Worm (Caenorhabditis elegans) whole organism, late embryonic: Measurements from ENCODE around the gene sre-7.
"Not testable (repeated sequence)": the region's sequence is repeated elsewhere in the genome, so short reads cannot be mapped to it uniquely, and the experiment has no call there.

Experiments used
- C38D4.7 ChIP-seq: fragments of 200-800 bp; sonication (Bioruptor generic); optimal IDR thresholded peaks from 2 replicates; lab custom pipeline; 2018; ENCODE audit warnings: mild to moderate bottlenecking, missing genetic modification characterization, moderate library complexity, missing compliant biosample characterization
- F13H6.1 ChIP-seq: sonication (generic microtip); optimal IDR thresholded peaks from 2 replicates; lab custom pipeline; 2016; ENCODE audit warnings: missing genetic modification characterization, missing compliant biosample characterization
- ahr-1 ChIP-seq: sonication (generic microtip); optimal IDR thresholded peaks from 2 replicates; lab custom pipeline; 2016; ENCODE audit warnings: missing genetic modification characterization, missing compliant biosample characterization
- ceh-14 ChIP-seq: sonication (generic microtip); optimal IDR thresholded peaks from 2 replicates; lab custom pipeline; 2016; ENCODE audit warnings: missing genotype, missing genetic modification characterization, missing compliant biosample characterization
- ceh-18 ChIP-seq: sonication (generic microtip); optimal IDR thresholded peaks from 2 replicates; lab custom pipeline; 2016; ENCODE audit warnings: missing genetic modification characterization, missing compliant biosample characterization
- ceh-2 ChIP-seq: sonication (generic microtip); optimal IDR thresholded peaks from 2 replicates; lab custom pipeline; 2016; ENCODE audit warnings: missing genotype, missing genetic modification characterization, missing compliant biosample characterization
- ceh-22 ChIP-seq: sonication (generic microtip); optimal IDR thresholded peaks from 2 replicates; lab custom pipeline; 2017; ENCODE audit warnings: missing biosample characterization, missing genetic modification characterization
- ceh-24 ChIP-seq: sonication (generic microtip); optimal IDR thresholded peaks from 2 replicates; lab custom pipeline; 2016; ENCODE audit warnings: mild to moderate bottlenecking, missing genetic modification characterization, missing compliant biosample characterization
- ceh-31 ChIP-seq: sonication (generic microtip); optimal IDR thresholded peaks from 2 replicates; lab custom pipeline; 2016; ENCODE audit warnings: missing genetic modification characterization, missing compliant biosample characterization
- ceh-48 ChIP-seq: sonication (generic microtip); optimal IDR thresholded peaks from 2 replicates; lab custom pipeline; 2016; ENCODE audit warnings: missing genetic modification characterization, inconsistent platforms, missing compliant biosample characterization
- ceh-9 ChIP-seq: sonication (generic microtip); optimal IDR thresholded peaks from 2 replicates; lab custom pipeline; 2016; ENCODE audit warnings: mild to moderate bottlenecking, missing genetic modification characterization, inconsistent platforms, missing compliant biosample characterization
- dmd-4 ChIP-seq: sonication (generic microtip); optimal IDR thresholded peaks from 2 replicates; lab custom pipeline; 2016; ENCODE audit warnings: borderline replicate concordance, missing genetic modification characterization, missing compliant biosample characterization
- dve-1 ChIP-seq: sonication (generic microtip); optimal IDR thresholded peaks from 2 replicates; lab custom pipeline; 2017; ENCODE audit warnings: antibody characterized with exemption, mild to moderate bottlenecking, missing genetic modification characterization, missing compliant biosample characterization
- elt-2 ChIP-seq: sonication (generic microtip); optimal IDR thresholded peaks from 2 replicates; lab custom pipeline; 2016; ENCODE audit warnings: missing genetic modification reagents, missing genetic modification characterization, missing compliant biosample characterization
- elt-4 ChIP-seq: sonication (generic microtip); optimal IDR thresholded peaks from 2 replicates; lab custom pipeline; 2016; ENCODE audit warnings: missing genetic modification characterization, missing compliant biosample characterization
- ets-4 ChIP-seq: sonication (generic microtip); optimal IDR thresholded peaks from 2 replicates; lab custom pipeline; 2016; ENCODE audit warnings: missing genetic modification characterization, missing compliant biosample characterization
- fax-1 ChIP-seq: sonication (generic microtip); optimal IDR thresholded peaks from 2 replicates; lab custom pipeline; 2016; ENCODE audit warnings: missing genotype, missing genetic modification characterization, missing compliant biosample characterization
- fkh-10 ChIP-seq: fragments of 150-350 bp; optimal IDR thresholded peaks from 2 replicates; lab custom pipeline; 2014; ENCODE audit warnings: missing biosample characterization, missing genetic modification reagents, missing genetic modification characterization
- fkh-6 ChIP-seq: sonication (generic microtip); optimal IDR thresholded peaks from 2 replicates; lab custom pipeline; 2016; ENCODE audit warnings: missing genetic modification characterization, missing compliant biosample characterization
- hlh-13 ChIP-seq: fragments of 200-800 bp; sonication (Bioruptor generic); optimal IDR thresholded peaks from 2 replicates; lab custom pipeline; 2018; ENCODE audit warnings: mild to moderate bottlenecking, missing genetic modification characterization, missing compliant biosample characterization
- hlh-30 ChIP-seq: sonication (generic microtip); optimal IDR thresholded peaks from 2 replicates; lab custom pipeline; 2017; ENCODE audit warnings: antibody characterized with exemption, missing genetic modification characterization, missing compliant biosample characterization; ENCODE audit not compliant: insufficient read depth
- hlh-8 ChIP-seq: sonication (generic microtip); optimal IDR thresholded peaks from 2 replicates; lab custom pipeline; 2016; ENCODE audit warnings: missing genotype, missing genetic modification characterization, missing compliant biosample characterization
- lim-6 ChIP-seq: sonication (generic microtip); optimal IDR thresholded peaks from 2 replicates; lab custom pipeline; 2016; ENCODE audit warnings: missing genetic modification characterization, missing compliant biosample characterization
- lin-11 ChIP-seq: fragments of 200-800 bp; sonication (Bioruptor generic); optimal IDR thresholded peaks from 2 replicates; lab custom pipeline; 2018; ENCODE audit warnings: mild to moderate bottlenecking, missing genetic modification characterization, missing compliant biosample characterization
- madf-2 ChIP-seq: sonication (generic microtip); optimal IDR thresholded peaks from 2 replicates; lab custom pipeline; 2017; ENCODE audit warnings: missing genetic modification characterization, missing compliant biosample characterization
- mec-3 ChIP-seq: sonication (generic microtip); optimal IDR thresholded peaks from 2 replicates; lab custom pipeline; 2016; ENCODE audit warnings: borderline replicate concordance, missing genetic modification characterization, missing compliant biosample characterization
- odd-2 ChIP-seq: sonication (generic microtip); optimal IDR thresholded peaks from 2 replicates; lab custom pipeline; 2017; ENCODE audit warnings: antibody characterized with exemption, mild to moderate bottlenecking, missing genetic modification characterization, missing compliant biosample characterization
- pat-9 ChIP-seq: fragments of 200-800 bp; sonication (Bioruptor generic); optimal IDR thresholded peaks from 2 replicates; lab custom pipeline; 2018; ENCODE audit warnings: mild to moderate bottlenecking, missing genetic modification characterization, moderate library complexity, missing compliant biosample characterization
- ref-2 ChIP-seq: sonication (generic microtip); optimal IDR thresholded peaks from 2 replicates; lab custom pipeline; 2016; ENCODE audit warnings: missing genetic modification characterization, missing compliant biosample characterization
- sox-2 ChIP-seq: fragments of 200-800 bp; sonication (Bioruptor generic); IDR thresholded peaks from 2 replicates; pipeline ENCODE4 v1.3.6; 2022; ENCODE audit warnings: missing genetic modification reagents, missing genetic modification characterization, missing compliant biosample characterization
- syd-9 ChIP-seq: sonication (generic microtip); optimal IDR thresholded peaks from 2 replicates; lab custom pipeline; 2016; ENCODE audit warnings: mild to moderate bottlenecking, missing genetic modification characterization, moderate library complexity, missing compliant biosample characterization
- tbx-7 ChIP-seq: sonication (generic microtip); optimal IDR thresholded peaks from 2 replicates; lab custom pipeline; 2016; ENCODE audit warnings: missing genotype, missing genetic modification characterization, missing compliant biosample characterization
- unc-42 ChIP-seq: sonication (generic microtip); optimal IDR thresholded peaks from 2 replicates; lab custom pipeline; 2016; ENCODE audit warnings: missing genotype, missing genetic modification characterization, missing compliant biosample characterization
- unc-86 ChIP-seq: sonication (generic microtip); optimal IDR thresholded peaks from 2 replicates; lab custom pipeline; 2016; ENCODE audit warnings: missing genetic modification characterization, missing compliant biosample characterization
- zip-5 ChIP-seq: sonication (generic microtip); optimal IDR thresholded peaks from 2 replicates; lab custom pipeline; 2016; ENCODE audit warnings: missing genetic modification characterization, missing compliant biosample characterization

sre-7 gene

ce11 chrV:14267326-14267942 is 23.4 kb downstream of the sre-7 start:
- TF ChIP-seq fkh-10 (GFP tag; lab: Kevin White, UChicago), result no peak
- TF ChIP-seq hlh-8 (tag; lab: Kevin White, UChicago), result no peak
- no peak for TF ChIP-seq ceh-2 (tag; lab: Kevin White, UChicago)

- TF ChIP-seq fax-1 (tag; lab: Kevin White, UChicago), result no peak
- TF ChIP-seq fkh-6 (tag; lab: Kevin White, UChicago), result no peak
- TF ChIP-seq elt-2, result no peak
- no peak for TF ChIP-seq unc-86 (tag; lab: Kevin White, UChicago)
- TF ChIP-seq lin-11 (tag; lab: Kevin White, UChicago), result no peak
- TF ChIP-seq ceh-18 (tag; lab: Kevin White, UChicago), result no peak
- TF ChIP-seq tbx-7 (tag; lab: Kevin White, UChicago), result no peak
- no peak for TF ChIP-seq unc-42 (tag; lab: Kevin White, UChicago)
Measured at ce11 chrV:14268616-14269015, 24.6 kb downstream of the sre-7 start, which contains the start of gene F40G12.4. F40G12.4 (minus strand) TSS chrV:14268716.

- TF ChIP-seq mec-3 (tag; lab: Kevin White, UChicago), result no peak
Measured at ce11 chrV:14270729-14271128, 26.7 kb downstream of the sre-7 start, which contains the start of gene F40G12.5. F40G12.5 (minus strand) TSS chrV:14270829.

- TF ChIP-seq tbx-7 (tag; lab: Kevin White, UChicago) (no peak), odd-2 (tag; lab: Kevin White, UChicago) (no peak), ceh-9 (tag; lab: Kevin White, UChicago) (no peak), fkh-10 (GFP tag; lab: Kevin White, UChicago) (no peak), lim-6 (no peak), hlh-13 (GFP tag; lab: Kevin White, UChicago) (no peak), ceh-22 (tag; lab: Kevin White, UChicago) (no peak), sox-2 (GFP tag; lab: Robert Waterston, UW) (no peak), elt-2 (no peak), hlh-30 (tag; lab: Kevin White, UChicago) (no peak), ceh-31 (tag; lab: Kevin White, UChicago) (no peak), ahr-1 (tag; lab: Kevin White, UChicago) (no peak), pat-9 (tag; lab: Kevin White, UChicago) (no peak), elt-4 (tag; lab: Kevin White, UChicago) (no peak), ceh-2 (tag; lab: Kevin White, UChicago) (no peak), ref-2 (tag; lab: Kevin White, UChicago) (no peak), fax-1 (tag; lab: Kevin White, UChicago) (no peak), ceh-14 (no peak)
Measured at ce11 chrV:14273019-14273418, 29.0 kb downstream of the sre-7 start, which contains the start of gene F40G12.6. F40G12.6 (minus strand) TSS chrV:14273119.

- not testable (repeated sequence) for TF ChIP-seq ets-4 (tag; lab: Kevin White, UChicago); madf-2; dmd-4 (tag; lab: Kevin White, UChicago)
Measured at ce11 chrV:14274268-14274667, 30.3 kb downstream of the sre-7 start, which contains the start of gene F40G12.7. F40G12.7 (plus strand) TSS chrV:14274568.

ce11 chrV:14279777-14280176 is 35.8 kb downstream of the sre-7 start, which contains the start of gene srt-33:
srt-33 (minus strand) TSS chrV:14279877.
- TF ChIP-seq F13H6.1 (tag; lab: Kevin White, UChicago), result no peak
- no peak for TF ChIP-seq syd-9 (tag; lab: Kevin White, UChicago)
- TF ChIP-seq ceh-48, result no peak
- TF ChIP-seq ceh-24 (tag; lab: Kevin White, UChicago), result no peak
- TF ChIP-seq zip-5 (tag; lab: Kevin White, UChicago), result no peak
- no peak for TF ChIP-seq lim-6
- TF ChIP-seq dve-1 (tag; lab: Kevin White, UChicago), result no peak
- no peak for TF ChIP-seq ceh-18 (tag; lab: Kevin White, UChicago)
- no peak for TF ChIP-seq fax-1 (tag; lab: Kevin White, UChicago)
- no peak for TF ChIP-seq C38D4.7 (GFP tag; lab: Kevin White, UChicago)
- TF ChIP-seq odd-2 (tag; lab: Kevin White, UChicago), result no peak
- TF ChIP-seq, all 69 proteins: peak for 0
